Fruit fly (Drosophila melanogaster): ENCODE data around the gene aay.

The aay gene

dm6 chr3L:9467763-9468206, 44.7 kb downstream of the aay start (continued):
- no peak for TF ChIP-seq Hr38 (GFP tag; optimal IDR thresholded peaks at IDR 0.05)
- TF ChIP-seq Sox102F (GFP tag; optimal IDR thresholded peaks at IDR 0.05): peak; percentile 15
- no peak for TF ChIP-seq Eip75B (GFP tag; optimal IDR thresholded peaks at IDR 0.05)
- TF ChIP-seq Ets96B (tag; optimal IDR thresholded peaks at IDR 0.05): no peak
- no peak for TF ChIP-seq CG31627 (GFP tag; optimal IDR thresholded peaks at IDR 0.05)
- TF ChIP-seq pdm3 (GFP tag; optimal IDR thresholded peaks at IDR 0.05): no peak
- TF ChIP-seq CG8319 (GFP tag; optimal IDR thresholded peaks at IDR 0.05): no peak
- TF ChIP-seq CG11902 (GFP tag; optimal IDR thresholded peaks at IDR 0.05): no peak
- no peak for TF ChIP-seq Ets21C (GFP tag; optimal IDR thresholded peaks at IDR 0.05)
- peak; percentile 68 to 71 for TF ChIP-seq ss (GFP tag; optimal IDR thresholded peaks at IDR 0.05)
- TF ChIP-seq CG6792 (GFP tag; optimal IDR thresholded peaks at IDR 0.05): no peak
- no peak for TF ChIP-seq CG11762 (GFP tag; optimal IDR thresholded peaks at IDR 0.05; ENCODE audit: insufficient read depth)
- peak; percentile 32 for TF ChIP-seq CG3919 (GFP tag; optimal IDR thresholded peaks at IDR 0.05)
- TF ChIP-seq Hr4 (GFP tag; optimal IDR thresholded peaks at IDR 0.05): no peak
- no peak for TF ChIP-seq topi (GFP tag; optimal IDR thresholded peaks at IDR 0.05)
- peak; percentile 9 for TF ChIP-seq achi (GFP tag; optimal IDR thresholded peaks at IDR 0.05)
- TF ChIP-seq spab (GFP tag; optimal IDR thresholded peaks at IDR 0.05): peak; percentile 2
- TF ChIP-seq CG7368 (GFP tag; optimal IDR thresholded peaks at IDR 0.05): no peak
- peak; percentile 60 for TF ChIP-seq CG15336 (GFP tag; IDR thresholded peaks at IDR 0.05)
- TF ChIP-seq CG10669 (GFP tag; optimal IDR thresholded peaks at IDR 0.05): no peak
- peak; percentile 83 for TF ChIP-seq eg (GFP tag; IDR thresholded peaks at IDR 0.05)
- no peak for TF ChIP-seq CG34406 (GFP tag; optimal IDR thresholded peaks at IDR 0.05)
- no peak; the same call in 1 of the 2 replicates for TF ChIP-seq CG11294 (GFP tag; IDR thresholded peaks at IDR 0.05)
- no peak for TF ChIP-seq cyc (GFP tag; optimal IDR thresholded peaks at IDR 0.05)
- peak; percentile 44 for TF ChIP-seq net (GFP tag; optimal IDR thresholded peaks at IDR 0.05)
- peak; percentile 48 for TF ChIP-seq Lpt (GFP tag; optimal IDR thresholded peaks at IDR 0.05)
- peak; percentile 23 for TF ChIP-seq CG1621 (tag; optimal IDR thresholded peaks at IDR 0.05)
- no peak for TF ChIP-seq esn (GFP tag; optimal IDR thresholded peaks at IDR 0.05)
- TF ChIP-seq lz (GFP tag; optimal IDR thresholded peaks at IDR 0.05): no peak
- no peak for TF ChIP-seq CG4318 (GFP tag; optimal IDR thresholded peaks at IDR 0.05)
- TF ChIP-seq Blimp-1 (GFP tag; optimal IDR thresholded peaks at IDR 0.05): no peak
- TF ChIP-seq acj6 (GFP tag; optimal IDR thresholded peaks at IDR 0.05): no peak
- TF ChIP-seq Smox (GFP tag; optimal IDR thresholded peaks at IDR 0.05): no peak
- peak; percentile 8 for TF ChIP-seq CG16779 (tag; optimal IDR thresholded peaks at IDR 0.05)
- no peak for TF ChIP-seq CG8632 (GFP tag; optimal IDR thresholded peaks at IDR 0.05)
- no peak for TF ChIP-seq CG3032 (tag; optimal IDR thresholded peaks at IDR 0.05)
- TF ChIP-seq salr (GFP tag; optimal IDR thresholded peaks at IDR 0.05): peak in 1 of 2 experiments; percentile 11
- peak; percentile 66 for TF ChIP-seq CG8119 (GFP tag; IDR thresholded peaks at IDR 0.05)
- peak; percentile 77 for TF ChIP-seq fkh (GFP tag; optimal IDR thresholded peaks at IDR 0.05)
- no peak for TF ChIP-seq svp (GFP tag)

DNA sequence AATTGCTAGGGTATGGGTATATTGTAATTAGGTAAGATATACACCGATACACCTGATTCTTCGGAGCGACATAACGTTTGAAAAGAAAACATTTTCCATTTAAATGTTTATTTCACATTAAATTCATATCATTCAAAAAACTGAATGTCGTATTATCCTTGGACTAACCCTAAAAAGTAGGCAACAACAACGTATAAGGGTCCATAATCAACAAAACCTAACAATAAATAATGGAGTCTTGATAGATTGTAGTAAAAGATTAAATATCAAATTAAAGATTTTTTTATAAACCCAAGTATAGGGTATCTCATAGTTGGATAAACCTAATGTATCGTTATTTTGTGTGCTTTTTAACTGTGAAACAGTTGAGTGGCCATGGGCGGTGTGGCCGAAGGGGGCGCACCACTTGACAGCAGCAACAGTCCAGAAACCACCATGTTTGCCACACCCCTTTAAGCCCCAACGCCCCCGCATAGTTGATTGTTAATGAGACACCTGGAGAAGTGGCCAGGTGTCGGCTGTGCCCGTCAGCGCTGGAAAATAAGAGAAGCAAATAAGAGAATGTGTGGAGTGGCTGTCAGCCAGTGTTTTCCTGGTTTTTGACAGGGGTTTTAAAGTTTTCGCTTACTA, 45.3 kb downstream of the aay start:
- peak; percentile 29 for TF ChIP-seq CG31627 (GFP tag; optimal IDR thresholded peaks at IDR 0.05)
- no peak for TF ChIP-seq CG8319 (GFP tag; optimal IDR thresholded peaks at IDR 0.05)
- no peak for TF ChIP-seq CG3919 (GFP tag; optimal IDR thresholded peaks at IDR 0.05)
- TF ChIP-seq Hr39 (GFP tag; optimal IDR thresholded peaks at IDR 0.05): peak; percentile 19
- peak in 1 of 2 experiments; percentile 45 for TF ChIP-seq salr (GFP tag; optimal IDR thresholded peaks at IDR 0.05)
- no peak for TF ChIP-seq CG11294 (GFP tag; IDR thresholded peaks at IDR 0.05)
- TF ChIP-seq CG8632 (GFP tag; optimal IDR thresholded peaks at IDR 0.05): no peak
- no peak for TF ChIP-seq CG6808 (GFP tag; optimal IDR thresholded peaks at IDR 0.05)
- no peak for TF ChIP-seq fd59A (GFP tag; optimal IDR thresholded peaks at IDR 0.05)
- TF ChIP-seq CG6276 (GFP tag; optimal IDR thresholded peaks at IDR 0.05): no peak
- no peak for TF ChIP-seq CG3032 (tag; optimal IDR thresholded peaks at IDR 0.05)
- no peak for TF ChIP-seq acj6 (GFP tag; optimal IDR thresholded peaks at IDR 0.05)
- peak; percentile 66 for TF ChIP-seq Eip78C (GFP tag)
- TF ChIP-seq dac (GFP tag; optimal IDR thresholded peaks at IDR 0.05): no peak
- no peak for TF ChIP-seq CG16779 (tag; optimal IDR thresholded peaks at IDR 0.05)
- TF ChIP-seq Hr4 (GFP tag; optimal IDR thresholded peaks at IDR 0.05): peak; percentile 59
- no peak for TF ChIP-seq esn (GFP tag; optimal IDR thresholded peaks at IDR 0.05)
- TF ChIP-seq Ets96B (tag; optimal IDR thresholded peaks at IDR 0.05): no peak
- no peak for TF ChIP-seq CG9139 (GFP tag; optimal IDR thresholded peaks at IDR 0.05)
- no peak for TF ChIP-seq Gug (GFP tag; IDR thresholded peaks at IDR 0.05)
- TF ChIP-seq Eip75B (GFP tag; optimal IDR thresholded peaks at IDR 0.05): no peak
- no peak for TF ChIP-seq CG10669 (GFP tag; optimal IDR thresholded peaks at IDR 0.05)
- no peak for TF ChIP-seq Sox102F (GFP tag; optimal IDR thresholded peaks at IDR 0.05)
- TF ChIP-seq topi (GFP tag; optimal IDR thresholded peaks at IDR 0.05): peak; percentile 23
- TF ChIP-seq Sox14 (GFP tag; optimal IDR thresholded peaks at IDR 0.05): peak; percentile 20
- TF ChIP-seq CG4318 (GFP tag; optimal IDR thresholded peaks at IDR 0.05): peak; percentile 9

Measured in whole organism, prepupa.